Worm (Caenorhabditis elegans) whole organism, L4 larva: ENCODE results near the gene swt-5.

ENCODE experiments used
- ZK337.2 ChIP-seq: fragments of 200-800 bp; sonication (Bioruptor generic); IDR thresholded peaks from 2 replicates; pipeline ENCODE4 v1.3.6; 2022; ENCODE audit warnings: missing genetic modification reagents, missing genetic modification characterization, missing compliant biosample characterization
- aha-1 ChIP-seq: fragments of 150-350 bp; peaks from one replicate; lab custom pipeline; 2014; ENCODE audit warnings: missing biosample characterization, missing genetic modification characterization
- aly-2 ChIP-seq: sonication (generic microtip); optimal IDR thresholded peaks from 2 replicates; lab custom pipeline; 2018; ENCODE audit warnings: missing biosample characterization, missing genetic modification characterization
- arid-1 ChIP-seq: fragments of 200-800 bp; sonication (Bioruptor generic); conservative IDR thresholded peaks from 2 replicates; pipeline ENCODE4 v1.3.6; 2022; ENCODE audit warnings: missing genetic modification reagents, missing genetic modification characterization, missing compliant biosample characterization
- attf-4 ChIP-seq: sonication (generic microtip); optimal IDR thresholded peaks from 3 replicates; lab custom pipeline; 2017; ENCODE audit warnings: missing biosample characterization, missing genetic modification characterization
- ceh-44 ChIP-seq: fragments of 200-800 bp; sonication (Bioruptor generic); IDR thresholded peaks from 2 replicates; pipeline ENCODE4 v1.3.6; 2022; ENCODE audit warnings: missing genetic modification reagents, missing genetic modification characterization, missing compliant biosample characterization
- ceh-82 ChIP-seq: sonication (generic microtip); optimal IDR thresholded peaks from 2 replicates; lab custom pipeline; 2017; ENCODE audit warnings: missing biosample characterization, missing genetic modification characterization
- cey-2 ChIP-seq: sonication (generic microtip); optimal IDR thresholded peaks from 3 replicates; lab custom pipeline; 2017; ENCODE audit warnings: missing genetic modification characterization, mild to moderate bottlenecking, missing compliant biosample characterization, antibody characterized with exemption, borderline replicate concordance; ENCODE audit not compliant: insufficient read depth
- daf-16 ChIP-seq, 3 experiments: sonication (generic microtip); optimal IDR thresholded peaks; 2 replicates each; lab custom pipeline; 2016 to 2017; ENCODE audit warnings: missing genetic modification characterization in 3 of 3, missing genetic modification reagents in 3 of 3, mild to moderate bottlenecking in 2 of 3, missing compliant biosample characterization in 2 of 3, missing biosample characterization in 1 of 3, moderate library complexity in 1 of 3
- daf-8 ChIP-seq: fragments of 200-800 bp; sonication (Bioruptor generic); IDR thresholded peaks from 2 replicates; pipeline ENCODE4 v1.3.6; 2022; ENCODE audit warnings: missing genetic modification characterization, missing compliant biosample characterization
- dmd-6 ChIP-seq: fragments of 200-800 bp; sonication (Bioruptor generic); IDR thresholded peaks from 2 replicates; pipeline ENCODE4 v1.3.6; 2022; ENCODE audit warnings: missing genetic modification reagents, missing genetic modification characterization, missing compliant biosample characterization
- dmd-9 ChIP-seq: fragments of 200-800 bp; sonication (Bioruptor generic); IDR thresholded peaks from 2 replicates; pipeline ENCODE4 v1.3.6; 2022; ENCODE audit warnings: missing genetic modification reagents, missing genetic modification characterization, missing compliant biosample characterization
- dve-1 ChIP-seq: sonication (generic microtip); optimal IDR thresholded peaks from 2 replicates; lab custom pipeline; 2017; ENCODE audit warnings: antibody characterized with exemption, mild to moderate bottlenecking, missing genetic modification characterization, missing compliant biosample characterization; ENCODE audit not compliant: insufficient read depth
- hif-1 ChIP-seq, 2 experiments: sonication (generic microtip); optimal IDR thresholded peaks; 2 replicates each; lab custom pipeline; 2016 to 2017; ENCODE audit warnings: missing compliant biosample characterization in 2 of 2, missing genetic modification characterization in 2 of 2, missing genetic modification reagents in 2 of 2, missing genotype in 2 of 2, mild to moderate bottlenecking in 1 of 2
- hlh-11 ChIP-seq: fragments of 200-800 bp; sonication (Bioruptor generic); optimal IDR thresholded peaks from 2 replicates; lab custom pipeline; 2018; ENCODE audit warnings: mild to moderate bottlenecking, missing genetic modification characterization, missing compliant biosample characterization
- lin-1 ChIP-seq: fragments of 200-800 bp; sonication (Bioruptor generic); IDR thresholded peaks from 2 replicates; pipeline ENCODE4 v1.3.6; 2022; ENCODE audit warnings: missing genetic modification reagents, missing genetic modification characterization, missing compliant biosample characterization
- lin-39 ChIP-seq: fragments of 150-350 bp; optimal IDR thresholded peaks from 2 replicates; lab custom pipeline; 2014; ENCODE audit warnings: missing biosample characterization, missing genetic modification reagents, missing genetic modification characterization
- lir-3 ChIP-seq: sonication (generic microtip); optimal IDR thresholded peaks from 2 replicates; lab custom pipeline; 2016; ENCODE audit warnings: mild to moderate bottlenecking, missing genetic modification characterization, missing compliant biosample characterization
- madf-9 ChIP-seq: fragments of 200-800 bp; sonication (Bioruptor generic); conservative IDR thresholded peaks from 2 replicates; pipeline ENCODE4 v1.3.6; 2022; ENCODE audit warnings: missing genetic modification reagents, missing genetic modification characterization, missing compliant biosample characterization
- mdl-1 ChIP-seq, 2 experiments: fragments of 150-350 bp in 1 of 2; sonication (generic microtip) in 1 of 2; optimal IDR thresholded peaks; 2 replicates each; lab custom pipeline; 2014 to 2017; ENCODE audit warnings: missing biosample characterization in 2 of 2, missing genetic modification characterization in 2 of 2
- mep-1 ChIP-seq: fragments of 150-350 bp; sonication (generic microtip); optimal IDR thresholded peaks from 3 replicates; lab custom pipeline; 2014; ENCODE audit warnings: missing biosample characterization, missing genetic modification characterization
- mes-2 ChIP-seq: sonication (generic microtip); optimal IDR thresholded peaks from 2 replicates; lab custom pipeline; 2016; ENCODE audit warnings: missing genotype, mild to moderate bottlenecking, missing genetic modification characterization, missing compliant biosample characterization; ENCODE audit not compliant: poor library complexity, severe bottlenecking
- mxl-2 ChIP-seq: fragments of 200-800 bp; sonication (Bioruptor generic); conservative IDR thresholded peaks from 2 replicates; pipeline ENCODE4 v1.3.6; 2022; ENCODE audit warnings: missing genetic modification reagents, missing genetic modification characterization, missing compliant biosample characterization
- nhr-10 ChIP-seq: fragments of 150-350 bp; optimal IDR thresholded peaks from 2 replicates; lab custom pipeline; 2014; ENCODE audit warnings: missing biosample characterization, missing genetic modification characterization
- nhr-28 ChIP-seq: fragments of 150-350 bp; optimal IDR thresholded peaks from 2 replicates; lab custom pipeline; 2014; ENCODE audit warnings: missing biosample characterization, missing genetic modification characterization
- nhr-77 ChIP-seq: fragments of 150-350 bp; optimal IDR thresholded peaks from 2 replicates; lab custom pipeline; 2014; ENCODE audit warnings: missing biosample characterization, missing genetic modification characterization
- snpc-4 ChIP-seq: fragments of 150-350 bp; optimal IDR thresholded peaks from 2 replicates; lab custom pipeline; 2014; ENCODE audit warnings: missing biosample characterization, missing genetic modification characterization
- tag-97 ChIP-seq: fragments of 200-800 bp; sonication (Bioruptor generic); IDR thresholded peaks from 2 replicates; pipeline ENCODE4 v1.3.6; 2022; ENCODE audit warnings: missing genetic modification characterization, missing compliant biosample characterization
- tra-1 ChIP-seq: fragments of 200-800 bp; sonication (Bioruptor generic); IDR thresholded peaks from 2 replicates; pipeline ENCODE4 v1.3.6; 2022; ENCODE audit warnings: missing genetic modification reagents, missing genetic modification characterization, missing compliant biosample characterization
- unc-62 ChIP-seq, 3 experiments: fragments of 150-350 bp in 1 of 3; sonication (generic microtip); optimal IDR thresholded peaks in 2 of 3; peaks in 1 of 3; 1 replicate in 1 of 3; 2 replicates in 2 of 3; lab custom pipeline; 2014 to 2017; ENCODE audit warnings: missing biosample characterization in 3 of 3, missing genetic modification characterization in 3 of 3, missing genetic modification reagents in 3 of 3, missing genotype in 1 of 3
- zag-1 ChIP-seq: fragments of 150-350 bp; optimal IDR thresholded peaks from 2 replicates; lab custom pipeline; 2014; ENCODE audit warnings: missing biosample characterization, missing genetic modification characterization

Gene swt-5

ce11 chrV:9485508-9485907 is 15.7 kb upstream of the swt-5 start:
- TF ChIP-seq aly-2 (tag; lab: Kevin White, UChicago) (no peak), aha-1 (tag; lab: Kevin White, UChicago) (peak; percentile 67)

DNA sequence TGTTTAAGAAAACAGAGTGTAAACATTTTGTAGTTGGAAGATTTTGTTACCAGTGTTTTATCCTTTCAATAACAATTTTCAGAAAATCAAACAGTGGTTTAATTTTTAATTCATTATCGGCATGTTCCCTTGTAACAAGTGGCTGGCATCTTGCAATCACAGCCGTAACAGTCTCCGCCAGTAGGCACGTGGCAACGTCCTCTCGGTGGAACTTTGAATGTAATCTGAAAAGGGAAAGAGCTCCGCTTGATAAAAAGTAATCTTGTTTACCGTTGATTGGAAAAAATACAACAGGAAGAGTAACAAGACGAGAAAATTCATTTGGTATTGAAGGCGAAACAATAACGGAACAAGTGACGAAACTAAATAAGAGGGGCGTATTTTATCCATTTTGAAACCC is 11.8 kb upstream of the swt-5 start, which contains the start of gene K06A4.10:
K06A4.10 (minus strand) TSS at position 390 of the 400 bp plus-strand sequence.
- no peak for TF ChIP-seq ZK337.2 (GFP tag; lab: Robert Waterston, UW)
- no peak for TF ChIP-seq madf-9 (GFP tag; lab: Robert Waterston, UW)
- TF ChIP-seq nhr-77 (tag; lab: Kevin White, UChicago) = peak; percentile 36
- no peak for TF ChIP-seq attf-4 (tag; lab: Kevin White, UChicago)
- peak; percentile 45; the same call in 1 of the 2 replicates for TF ChIP-seq lin-1 (GFP tag; lab: Robert Waterston, UW)
- TF ChIP-seq snpc-4 (tag; lab: Kevin White, UChicago) = no peak
- no peak for TF ChIP-seq tag-97
- TF ChIP-seq mdl-1 (tag; optimal IDR thresholded peaks at IDR 0.05; lab: Kevin White, UChicago) = peak in 1 of 2 experiments; percentile 38
- TF ChIP-seq hlh-11 (tag; lab: Kevin White, UChicago) = peak; percentile 53
- TF ChIP-seq tra-1 (GFP tag; lab: Robert Waterston, UW) = peak; percentile 18; the same call in 1 of the 2 replicates
- peak; percentile 31 for TF ChIP-seq dve-1 (tag; lab: Kevin White, UChicago)
- TF ChIP-seq nhr-28 (tag; lab: Kevin White, UChicago) = peak; percentile 13
- no peak for TF ChIP-seq mes-2 (tag; lab: Kevin White, UChicago)
- TF ChIP-seq daf-16 (GFP tag; optimal IDR thresholded peaks at IDR 0.05; lab: Kevin White, UChicago) = no peak
- TF ChIP-seq daf-16 (tag; optimal IDR thresholded peaks at IDR 0.05; lab: Kevin White, UChicago) = peak; percentile 64

DNA sequence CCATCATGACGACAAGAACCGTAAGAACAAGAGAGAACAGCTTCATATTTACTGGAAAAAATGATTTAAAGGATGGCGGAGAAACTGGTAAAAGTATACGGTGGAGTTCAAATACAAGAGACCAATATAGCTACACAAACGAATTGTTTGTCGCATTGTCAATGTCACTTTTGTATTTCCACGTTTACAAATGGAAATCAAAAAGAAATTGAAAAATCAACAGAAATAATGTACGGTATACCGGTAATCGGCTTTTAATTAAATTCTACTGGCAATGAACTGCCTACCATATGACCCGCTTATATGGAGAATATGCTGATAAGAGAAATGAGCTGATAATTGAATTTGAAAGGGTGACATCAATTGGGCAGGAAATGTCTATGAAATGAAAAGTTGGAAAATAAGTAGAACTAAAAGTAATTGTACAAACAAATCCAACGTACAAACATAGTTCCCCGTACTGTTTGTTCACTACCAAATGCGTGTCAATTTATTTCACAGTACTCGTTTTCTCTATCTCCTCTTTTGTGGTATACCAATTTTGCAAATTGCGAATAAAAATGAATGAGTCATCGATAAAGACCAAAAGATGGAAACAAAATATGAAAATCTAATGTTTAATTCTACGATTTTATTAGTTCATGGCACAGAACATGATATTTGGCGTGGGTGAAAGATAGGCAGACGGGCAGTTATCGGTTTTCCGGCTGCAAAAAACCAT is 9.6 kb upstream of the swt-5 start, which contains the start of gene K06A4.7:
K06A4.7 (minus strand) TSS at position 51 of the 721 bp plus-strand sequence.
- TF ChIP-seq aha-1 (tag; lab: Kevin White, UChicago) (peak; percentile 55), mxl-2 (GFP tag; lab: Robert Waterston, UW) (no peak), hif-1 (tag; optimal IDR thresholded peaks at IDR 0.05; lab: Kevin White, UChicago) (peak in 1 of 2 experiments; percentile 1), ceh-44 (GFP tag; lab: Robert Waterston, UW) (no peak), arid-1 (no peak), unc-62 (GFP tag; optimal IDR thresholded peaks at IDR 0.05 in 1 of 2; lab: Kevin White, UChicago) (no peak), unc-62 (tag; optimal IDR thresholded peaks at IDR 0.05; lab: Kevin White, UChicago) (no peak), ceh-82 (no peak), dmd-9 (GFP tag; lab: Robert Waterston, UW) (no peak), mep-1 (no peak), cey-2 (tag; lab: Kevin White, UChicago) (no peak), daf-16 (GFP tag; optimal IDR thresholded peaks at IDR 0.05; lab: Kevin White, UChicago) (no peak), daf-16 (tag; optimal IDR thresholded peaks at IDR 0.05; lab: Kevin White, UChicago) (peak; percentile 64), nhr-10 (no peak), nhr-28 (tag; lab: Kevin White, UChicago) (peak; percentile 48), hlh-11 (tag; lab: Kevin White, UChicago) (peak; percentile 76), zag-1 (tag; lab: Kevin White, UChicago) (no peak), lir-3 (tag; lab: Kevin White, UChicago) (no peak), lin-1 (GFP tag; lab: Robert Waterston, UW) (0 out of 2 replicates have a peak, but pooled peaks have one; percentile 17), dmd-6 (GFP tag; lab: Robert Waterston, UW) (peak; percentile 51), daf-8 (GFP tag; lab: Robert Waterston, UW) (no peak), dve-1 (tag; lab: Kevin White, UChicago) (peak; percentile 21), lin-39 (tag; lab: Kevin White, UChicago) (no peak), mdl-1 (tag; optimal IDR thresholded peaks at IDR 0.05; lab: Kevin White, UChicago) (peak in 1 of 2 experiments; percentile 33)
